Worm (Caenorhabditis elegans) whole organism, young adult: ENCODE measurements around the gene K01G5.8.

Source experiments
- B0035.1 ChIP-seq: sonication (generic microtip); optimal IDR thresholded peaks from 2 replicates; lab custom pipeline; 2016; ENCODE audit warnings: missing genetic modification characterization, mild to moderate bottlenecking, missing compliant biosample characterization, missing genotype, missing genetic modification reagents
- F22D6.2 ChIP-seq: sonication (generic microtip); optimal IDR thresholded peaks from 2 replicates; lab custom pipeline; 2016; ENCODE audit warnings: mild to moderate bottlenecking, missing genetic modification characterization, missing compliant biosample characterization
- F49E8.2 ChIP-seq: sonication (generic microtip); optimal IDR thresholded peaks from 3 replicates; lab custom pipeline; 2017; ENCODE audit warnings: missing genetic modification characterization, mild to moderate bottlenecking, missing compliant biosample characterization, antibody characterized with exemption, moderate library complexity; ENCODE audit not compliant: insufficient read depth
- K11D2.4 ChIP-seq: fragments of 200-800 bp; sonication (Bioruptor generic); IDR thresholded peaks from 2 replicates; pipeline ENCODE4 v1.3.6; 2022; ENCODE audit warnings: missing genetic modification reagents, missing genetic modification characterization, missing compliant biosample characterization
- Y53F4B.3 ChIP-seq: fragments of 200-800 bp; sonication (Bioruptor generic); IDR thresholded peaks from 2 replicates; pipeline ENCODE4 v1.3.6; 2022; ENCODE audit warnings: missing genetic modification reagents, missing genetic modification characterization, missing compliant biosample characterization
- Y79H2A.3 ChIP-seq: fragments of 200-800 bp; sonication (Bioruptor generic); conservative IDR thresholded peaks from 2 replicates; pipeline ENCODE4 v1.3.6; 2022; ENCODE audit warnings: missing genetic modification reagents, missing genetic modification characterization, missing compliant biosample characterization
- Y95B8A.8 ChIP-seq: fragments of 200-800 bp; sonication (Bioruptor generic); IDR thresholded peaks from 2 replicates; pipeline ENCODE4 v1.3.6; 2022; ENCODE audit warnings: missing genetic modification reagents, missing genetic modification characterization, missing compliant biosample characterization
- ama-1 ChIP-seq, 3 experiments: fragments of 150-350 bp in 1 of 3; sonication (generic microtip) in 2 of 3; optimal IDR thresholded peaks; 2 replicates each; lab custom pipeline; 2014 to 2018; ENCODE audit warnings: missing biosample characterization in 2 of 3, missing genetic modification characterization in 2 of 3, missing genetic modification reagents in 2 of 3
- attf-3 ChIP-seq: fragments of 200-800 bp; sonication (Bioruptor generic); conservative IDR thresholded peaks from 2 replicates; pipeline ENCODE4 v1.3.6; 2022; ENCODE audit warnings: missing genetic modification reagents, missing genetic modification characterization, missing compliant biosample characterization
- bed-2 ChIP-seq: fragments of 200-800 bp; sonication (Bioruptor generic); IDR thresholded peaks from 2 replicates; pipeline ENCODE4 v1.3.6; 2022; ENCODE audit warnings: missing genetic modification reagents, missing genetic modification characterization, missing compliant biosample characterization
- ccch-3 ChIP-seq: fragments of 200-800 bp; sonication (Bioruptor generic); optimal IDR thresholded peaks from 2 replicates; lab custom pipeline; 2018; ENCODE audit warnings: mild to moderate bottlenecking, missing genetic modification characterization, missing compliant biosample characterization
- ceh-27 ChIP-seq: fragments of 200-800 bp; sonication (Bioruptor generic); optimal IDR thresholded peaks from 2 replicates; lab custom pipeline; 2018; ENCODE audit warnings: mild to moderate bottlenecking, missing genetic modification characterization, moderate library complexity, missing compliant biosample characterization
- ceh-79 ChIP-seq: sonication (generic microtip); optimal IDR thresholded peaks from 2 replicates; lab custom pipeline; 2017; ENCODE audit warnings: mild to moderate bottlenecking, missing genetic modification characterization, missing compliant biosample characterization
- chd-7 ChIP-seq: sonication (generic microtip); optimal IDR thresholded peaks from 2 replicates; lab custom pipeline; 2016; ENCODE audit warnings: mild to moderate bottlenecking, missing genetic modification characterization, moderate library complexity, missing compliant biosample characterization
- dox-1 ChIP-seq: fragments of 200-800 bp; sonication (Bioruptor generic); IDR thresholded peaks from 2 replicates; pipeline ENCODE4 v1.3.6; 2022; ENCODE audit warnings: missing genetic modification reagents, missing genetic modification characterization, missing compliant biosample characterization
- dpff-1 ChIP-seq: sonication (generic microtip); optimal IDR thresholded peaks from 2 replicates; lab custom pipeline; 2017; ENCODE audit warnings: mild to moderate bottlenecking, missing genetic modification characterization, missing compliant biosample characterization
- egrh-3 ChIP-seq: fragments of 200-800 bp; sonication (Bioruptor generic); IDR thresholded peaks from 2 replicates; pipeline ENCODE4 v1.3.6; 2022; ENCODE audit warnings: missing genetic modification reagents, missing genetic modification characterization, missing compliant biosample characterization
- fkh-3 ChIP-seq: sonication (generic microtip); optimal IDR thresholded peaks from 2 replicates; lab custom pipeline; 2016; ENCODE audit warnings: mild to moderate bottlenecking, missing genetic modification characterization, missing compliant biosample characterization
- hrde-1 ChIP-seq: sonication (generic microtip); optimal IDR thresholded peaks from 2 replicates; lab custom pipeline; 2016; ENCODE audit warnings: missing genetic modification characterization, mild to moderate bottlenecking, missing compliant biosample characterization, moderate library complexity, missing genotype, missing genetic modification reagents, borderline replicate concordance
- let-526 ChIP-seq: fragments of 200-800 bp; sonication (Bioruptor generic); IDR thresholded peaks from 2 replicates; pipeline ENCODE4 v1.3.6; 2022; ENCODE audit warnings: missing genetic modification reagents, missing genetic modification characterization, missing compliant biosample characterization
- lsl-1 ChIP-seq: fragments of 200-800 bp; sonication (Bioruptor generic); optimal IDR thresholded peaks from 2 replicates; lab custom pipeline; 2018; ENCODE audit warnings: mild to moderate bottlenecking, missing genetic modification characterization, moderate library complexity, missing compliant biosample characterization
- madf-3 ChIP-seq: fragments of 200-800 bp; sonication (Bioruptor generic); IDR thresholded peaks from 2 replicates; pipeline ENCODE4 v1.3.6; 2022; ENCODE audit warnings: missing genetic modification reagents, missing genetic modification characterization, missing compliant biosample characterization
- madf-6 ChIP-seq: fragments of 200-800 bp; sonication (Bioruptor generic); IDR thresholded peaks from 2 replicates; pipeline ENCODE4 v1.3.6; 2022; ENCODE audit warnings: missing genetic modification reagents, missing genetic modification characterization, missing compliant biosample characterization
- mxl-1 ChIP-seq: sonication (generic microtip); optimal IDR thresholded peaks from 2 replicates; lab custom pipeline; 2016; ENCODE audit warnings: missing genetic modification characterization, missing compliant biosample characterization
- nfya-1 ChIP-seq: sonication (generic microtip); optimal IDR thresholded peaks from 2 replicates; lab custom pipeline; 2017; ENCODE audit warnings: antibody characterized with exemption, missing compliant biosample characterization, missing genetic modification characterization, borderline replicate concordance; ENCODE audit not compliant: insufficient read depth
- nfya-2 ChIP-seq: fragments of 200-800 bp; sonication (Bioruptor generic); IDR thresholded peaks from 2 replicates; pipeline ENCODE4 v1.3.6; 2022; ENCODE audit warnings: missing genetic modification reagents, missing genetic modification characterization, missing compliant biosample characterization
- nfyb-1 ChIP-seq: fragments of 200-800 bp; sonication (Bioruptor generic); IDR thresholded peaks from 2 replicates; pipeline ENCODE4 v1.3.6; 2022; ENCODE audit warnings: missing genetic modification reagents, missing genetic modification characterization, missing compliant biosample characterization
- nhr-179 ChIP-seq: sonication (generic microtip); optimal IDR thresholded peaks from 2 replicates; lab custom pipeline; 2016; ENCODE audit warnings: mild to moderate bottlenecking, missing genetic modification characterization, missing compliant biosample characterization
- nhr-27 ChIP-seq: fragments of 200-800 bp; sonication (Bioruptor generic); optimal IDR thresholded peaks from 2 replicates; lab custom pipeline; 2018; ENCODE audit warnings: mild to moderate bottlenecking, missing genetic modification characterization, moderate library complexity, missing compliant biosample characterization
- nhr-90 ChIP-seq: sonication (generic microtip); optimal IDR thresholded peaks from 2 replicates; lab custom pipeline; 2016; ENCODE audit warnings: missing genotype, mild to moderate bottlenecking, missing genetic modification characterization, missing compliant biosample characterization
- rec-8 ChIP-seq, 2 experiments: sonication (generic microtip); optimal IDR thresholded peaks; 2 replicates each; lab custom pipeline; 2016; ENCODE audit warnings: mild to moderate bottlenecking in 2 of 2, missing genetic modification characterization in 2 of 2, missing genetic modification reagents in 2 of 2, missing genotype in 2 of 2, missing biosample characterization in 1 of 2, missing compliant biosample characterization in 1 of 2, moderate library complexity in 1 of 2
- somi-1 ChIP-seq: fragments of 200-800 bp; sonication (Bioruptor generic); optimal IDR thresholded peaks from 2 replicates; lab custom pipeline; 2018; ENCODE audit warnings: mild to moderate bottlenecking, missing genetic modification characterization, missing compliant biosample characterization
- tbp1 ChIP-seq: fragments of 200-800 bp; sonication (Bioruptor generic); optimal IDR thresholded peaks from 2 replicates; lab custom pipeline; 2018; ENCODE audit warnings: mild to moderate bottlenecking, missing genetic modification characterization, missing compliant biosample characterization
- unc-62 ChIP-seq: fragments of 150-350 bp; optimal IDR thresholded peaks from 2 replicates; lab custom pipeline; 2014; ENCODE audit warnings: missing biosample characterization, missing genetic modification reagents, missing genetic modification characterization
- zfh-2 ChIP-seq: fragments of 200-800 bp; sonication (Bioruptor generic); conservative IDR thresholded peaks from 2 replicates; pipeline ENCODE4 v1.3.6; 2022; ENCODE audit warnings: missing genetic modification reagents, missing genetic modification characterization, missing compliant biosample characterization
- zim-3 ChIP-seq: sonication (generic microtip); optimal IDR thresholded peaks from 2 replicates; lab custom pipeline; 2017; ENCODE audit warnings: mild to moderate bottlenecking, missing genetic modification characterization, moderate library complexity, missing compliant biosample characterization
- ztf-18 ChIP-seq: sonication (generic microtip); optimal IDR thresholded peaks from 2 replicates; lab custom pipeline; 2016; ENCODE audit warnings: missing genotype, mild to moderate bottlenecking, missing genetic modification characterization, missing compliant biosample characterization
- ztf-26 ChIP-seq: sonication (generic microtip); optimal IDR thresholded peaks from 2 replicates; lab custom pipeline; 2017; ENCODE audit warnings: missing genetic modification characterization, missing compliant biosample characterization
- ztf-3 ChIP-seq: fragments of 200-800 bp; sonication (Bioruptor generic); optimal IDR thresholded peaks from 2 replicates; lab custom pipeline; 2018; ENCODE audit warnings: mild to moderate bottlenecking, missing genetic modification characterization, missing compliant biosample characterization

K01G5.8 gene

ce11 chrIII:10711192-10711673, 29.3 kb downstream of the K01G5.8 start, which contains the start of gene W09D10.5 (continued):
- TF ChIP-seq Y95B8A.8 (GFP tag; lab: Robert Waterston, UW) (no peak), fkh-3 (tag; lab: Kevin White, UChicago) (no peak), nhr-90 (tag; lab: Kevin White, UChicago) (peak; percentile 45), rec-8 (tag; optimal IDR thresholded peaks at IDR 0.05; lab: Kevin White, UChicago) (no peak), hrde-1 (tag; lab: Kevin White, UChicago) (no peak), madf-6 (GFP tag; lab: Robert Waterston, UW) (peak; percentile 30; the same call in 1 of the 2 replicates), mxl-1 (tag; lab: Kevin White, UChicago) (no peak), ztf-26 (tag; lab: Kevin White, UChicago) (no peak), nhr-27 (no peak), chd-7 (peak; percentile 74), tbp1 (no peak), F22D6.2 (peak; percentile 2), ztf-3 (GFP tag; lab: Kevin White, UChicago) (no peak), somi-1 (GFP tag; lab: Kevin White, UChicago) (no peak), nfya-1 (tag; lab: Kevin White, UChicago) (no peak), nfya-2 (no peak), zim-3 (tag; lab: Kevin White, UChicago) (peak; percentile 78), B0035.1 (tag; lab: Kevin White, UChicago) (peak; percentile 57), nhr-179 (tag; lab: Kevin White, UChicago) (no peak), K11D2.4 (GFP tag; lab: Robert Waterston, UW) (peak; percentile 39; the same call in 1 of the 2 replicates), unc-62 (GFP tag; lab: Kevin White, UChicago) (no peak), ceh-27 (GFP tag; lab: Kevin White, UChicago) (no peak), attf-3 (GFP tag; lab: Robert Waterston, UW) (no peak), egrh-3 (GFP tag; lab: Robert Waterston, UW) (no peak), dox-1 (GFP tag; lab: Robert Waterston, UW) (peak; percentile 62; the same call in 1 of the 2 replicates), zfh-2 (GFP tag; lab: Robert Waterston, UW) (no peak), F49E8.2 (no peak), dpff-1 (tag; lab: Kevin White, UChicago) (no peak), let-526 (GFP tag; lab: Robert Waterston, UW) (no peak), ccch-3 (no peak), Y53F4B.3 (GFP tag; lab: Robert Waterston, UW) (no peak), ama-1 (optimal IDR thresholded peaks at IDR 0.05; lab: Kevin White, UChicago) (peak; percentile 82), ama-1 (GFP tag; optimal IDR thresholded peaks at IDR 0.05; lab: Kevin White, UChicago) (no peak)

DNA sequence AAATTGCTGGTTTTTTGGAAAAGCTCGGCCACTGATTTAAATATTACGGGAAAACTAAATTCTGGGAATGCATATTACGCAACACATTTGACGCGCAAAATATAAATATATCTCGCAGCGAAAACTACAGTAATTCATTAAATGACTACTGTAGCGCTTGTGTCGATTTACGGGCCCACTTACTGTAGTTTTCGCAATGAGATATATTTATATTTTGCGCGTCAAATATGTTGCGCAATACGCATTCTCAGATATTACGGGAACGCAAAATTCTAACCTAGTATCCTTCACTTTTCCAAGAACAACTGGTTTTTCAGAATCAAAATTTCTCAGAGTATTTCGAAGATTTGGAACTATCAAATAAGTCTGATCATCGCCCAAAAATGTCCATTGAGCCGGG, 30.9 kb downstream of the K01G5.8 start:
- peak; percentile 45 for TF ChIP-seq lsl-1
- no peak for TF ChIP-seq ceh-79

DNA sequence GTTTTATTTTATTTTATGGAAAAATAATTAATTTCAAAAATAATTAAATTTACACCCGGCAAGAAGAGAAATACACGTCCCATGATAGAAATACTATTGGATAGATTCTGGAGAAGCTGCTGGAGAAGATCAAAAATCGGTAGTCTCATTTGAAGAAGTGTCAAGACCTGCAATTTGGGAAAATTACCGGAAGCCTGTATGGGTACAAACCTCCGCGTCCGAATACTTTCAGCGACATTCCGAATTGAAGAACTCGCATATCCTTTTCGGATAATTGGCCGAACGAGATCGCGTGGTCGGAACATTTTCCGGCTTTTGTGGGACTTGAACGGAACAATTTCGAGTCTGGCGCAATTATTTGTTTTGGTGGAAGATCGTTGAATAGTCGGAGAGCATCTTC, 32.1 kb downstream of the K01G5.8 start:
- TF ChIP-seq nfya-1 (tag; lab: Kevin White, UChicago) (no peak), ztf-18 (tag; lab: Kevin White, UChicago) (peak; percentile 37), Y79H2A.3 (GFP tag; lab: Robert Waterston, UW) (0 out of 2 replicates have a peak, but pooled peaks have one; percentile 52), nfyb-1 (GFP tag; lab: Robert Waterston, UW) (peak; percentile 53; the same call in 1 of the 2 replicates), bed-2 (GFP tag; lab: Robert Waterston, UW) (no peak), madf-3 (0 out of 2 replicates have a peak, but pooled peaks have one; percentile 31), madf-6 (GFP tag; lab: Robert Waterston, UW) (peak; percentile 22; the same call in 1 of the 2 replicates)
